Worm (Caenorhabditis elegans) whole organism, late embryonic: ENCODE results near the gene srx-118.

Experiments used
- ama-1 ChIP-seq: fragments of 150-350 bp; optimal IDR thresholded peaks from 2 replicates; lab custom pipeline; 2014
- dve-1 ChIP-seq: sonication (generic microtip); optimal IDR thresholded peaks from 2 replicates; lab custom pipeline; 2017; ENCODE audit warnings: antibody characterized with exemption, mild to moderate bottlenecking, missing genetic modification characterization, missing compliant biosample characterization
- fax-1 ChIP-seq: sonication (generic microtip); optimal IDR thresholded peaks from 2 replicates; lab custom pipeline; 2016; ENCODE audit warnings: missing genotype, missing genetic modification characterization, missing compliant biosample characterization
- fkh-10 ChIP-seq: fragments of 150-350 bp; optimal IDR thresholded peaks from 2 replicates; lab custom pipeline; 2014; ENCODE audit warnings: missing biosample characterization, missing genetic modification reagents, missing genetic modification characterization
- fkh-6 ChIP-seq: sonication (generic microtip); optimal IDR thresholded peaks from 2 replicates; lab custom pipeline; 2016; ENCODE audit warnings: missing genetic modification characterization, missing compliant biosample characterization
- npax-4 ChIP-seq: sonication (generic microtip); optimal IDR thresholded peaks from 2 replicates; lab custom pipeline; 2016; ENCODE audit warnings: missing genetic modification characterization, missing compliant biosample characterization
- sox-4 ChIP-seq: sonication (generic microtip); optimal IDR thresholded peaks from 2 replicates; lab custom pipeline; 2017; ENCODE audit warnings: mild to moderate bottlenecking, missing genetic modification characterization, inconsistent platforms, missing compliant biosample characterization
- unc-86 ChIP-seq: sonication (generic microtip); optimal IDR thresholded peaks from 2 replicates; lab custom pipeline; 2016; ENCODE audit warnings: missing genetic modification characterization, missing compliant biosample characterization

DNA sequence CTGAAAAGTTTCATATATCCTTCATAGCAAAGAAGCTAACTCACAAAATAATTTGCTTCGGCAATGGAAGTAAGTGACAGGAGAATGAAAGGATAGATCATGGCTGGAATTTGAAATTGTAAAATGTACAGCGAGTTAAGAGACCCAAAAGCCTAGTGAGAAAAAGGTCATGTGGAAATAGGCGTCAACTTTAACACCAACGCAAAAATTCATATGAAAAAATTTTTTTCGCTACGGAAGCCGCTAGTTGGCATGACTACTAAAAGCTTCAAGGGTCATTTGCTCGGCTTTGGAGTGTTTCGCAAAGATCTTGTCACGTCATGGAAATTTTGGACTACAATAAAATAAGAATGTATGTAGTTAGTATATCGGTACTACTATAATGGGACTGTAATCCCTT, 44.9 kb downstream of the srx-118 start, which contains the start of gene Y38E10A.1:
- TF ChIP-seq dve-1, result no peak
- no peak for TF ChIP-seq sox-4 (tag; lab: Kevin White, UChicago)
- TF ChIP-seq unc-86 (tag; lab: Kevin White, UChicago), result no peak
- TF ChIP-seq fkh-6 (tag; lab: Kevin White, UChicago), result no peak
- TF ChIP-seq fkh-10 (GFP tag; lab: Kevin White, UChicago), result no peak
- TF ChIP-seq npax-4 (tag; lab: Kevin White, UChicago), result no peak
- no peak for TF ChIP-seq ama-1
- TF ChIP-seq fax-1 (tag; lab: Kevin White, UChicago), result no peak
